Fruit fly (Drosophila melanogaster): ENCODE measurements around the gene mib2.

dm6 chr2L:19002468-19002867 lies 31.8 kb upstream of the mib2 start:
- TF ChIP-seq tj (GFP tag; optimal IDR thresholded peaks at IDR 0.05) = no peak
- TF ChIP-seq Mnt (GFP tag; optimal IDR thresholded peaks at IDR 0.05) = no peak
- no peak for TF ChIP-seq Hr96 (GFP tag; optimal IDR thresholded peaks at IDR 0.05)

Measured in whole organism, adult.